Fruit fly (Drosophila melanogaster) whole organism, embryonic: Measurements from ENCODE around the gene Mrp5.

Experiments used
- Dfd ChIP-seq, 2 experiments: fragments of >200 bp; optimal IDR thresholded peaks; 2 replicates each; lab custom pipeline; 2017; ENCODE audit warnings: missing biosample characterization in 2 of 2, missing genetic modification characterization in 2 of 2
- E2f2 ChIP-seq: fragments of 200-800 bp; sonication (Bioruptor generic); IDR thresholded peaks from 2 replicates; pipeline ENCODE4 v1.3.6; 2022; ENCODE audit warnings: missing biosample characterization, missing genetic modification characterization
- HLHmδ ChIP-seq: fragments of 200-800 bp; sonication (Bioruptor generic); optimal IDR thresholded peaks from 2 replicates; lab custom pipeline; 2018; ENCODE audit warnings: missing biosample characterization, mild to moderate bottlenecking, missing genetic modification characterization, moderate library complexity
- inv ChIP-seq: fragments of 200-800 bp; sonication (Bioruptor generic); IDR thresholded peaks from 2 replicates; pipeline ENCODE4 v1.3.6; 2022; ENCODE audit warnings: missing biosample characterization, missing genetic modification characterization; ENCODE audit not compliant: partially characterized antibody

DNA sequence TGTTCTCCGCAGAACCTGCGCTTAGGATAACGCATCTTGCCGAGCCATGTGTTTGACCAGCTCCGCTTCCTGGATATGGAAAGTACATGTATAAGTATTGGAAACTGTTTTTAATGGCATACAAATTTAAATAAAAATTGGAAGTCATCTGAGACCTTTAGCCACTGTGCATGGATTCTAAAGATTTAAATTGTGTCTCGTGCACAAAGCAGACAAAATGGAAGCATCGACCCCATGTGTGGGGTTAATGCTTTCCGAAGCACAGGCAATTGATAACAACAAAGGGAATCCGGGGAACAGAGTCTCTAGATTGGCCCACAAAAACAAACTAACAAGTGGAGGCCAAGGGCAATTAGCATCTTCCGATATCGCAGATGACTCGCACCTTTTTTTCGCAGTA, 26.3 kb upstream of the Mrp5 start:
- TF ChIP-seq E2f2 (no peak), HLHmδ (GFP tag; lab: Kevin White, UChicago) (no peak), Dfd (GFP tag; optimal IDR thresholded peaks at IDR 0.05; lab: Kevin White, UChicago) (no peak), inv (GFP tag; lab: Robert Waterston, UW) (no peak)
